Worm (Caenorhabditis elegans) whole organism, L4 larva: ENCODE measurements around the gene F44E2.4.

Source experiments
- D1046.2 ChIP-seq: fragments of 200-800 bp; sonication (Bioruptor generic); IDR thresholded peaks from 2 replicates; pipeline ENCODE4 v1.3.6; 2022; ENCODE audit warnings: missing genetic modification characterization, missing compliant biosample characterization
- F10B5.3 ChIP-seq: sonication (generic microtip); optimal IDR thresholded peaks from 2 replicates; lab custom pipeline; 2016; ENCODE audit warnings: mild to moderate bottlenecking, missing genetic modification characterization, missing compliant biosample characterization
- R02D3.7 ChIP-seq: fragments of 150-350 bp; sonication (generic microtip); optimal IDR thresholded peaks from 3 replicates; lab custom pipeline; 2014; ENCODE audit warnings: missing biosample characterization, missing genetic modification characterization
- T26A8.4 ChIP-seq: fragments of 200-800 bp; sonication (Bioruptor generic); IDR thresholded peaks from 2 replicates; pipeline ENCODE4 v1.3.6; 2022; ENCODE audit warnings: missing genetic modification characterization, missing compliant biosample characterization
- Y48G9A.11 ChIP-seq: fragments of 200-800 bp; sonication (Bioruptor generic); IDR thresholded peaks from 2 replicates; pipeline ENCODE4 v1.3.6; 2022; ENCODE audit warnings: missing genetic modification reagents, missing genetic modification characterization, missing compliant biosample characterization
- Y5F2A.4 ChIP-seq: fragments of 200-800 bp; sonication (Bioruptor generic); optimal IDR thresholded peaks from 2 replicates; lab custom pipeline; 2018; ENCODE audit warnings: mild to moderate bottlenecking, missing genetic modification characterization, missing compliant biosample characterization
- Y75B8A.6 ChIP-seq: fragments of 200-800 bp; sonication (Bioruptor generic); IDR thresholded peaks from 2 replicates; pipeline ENCODE4 v1.3.6; 2022; ENCODE audit warnings: missing genetic modification reagents, missing genetic modification characterization, missing compliant biosample characterization
- aha-1 ChIP-seq: fragments of 150-350 bp; peaks from one replicate; lab custom pipeline; 2014; ENCODE audit warnings: missing biosample characterization, missing genetic modification characterization
- aly-2 ChIP-seq: sonication (generic microtip); optimal IDR thresholded peaks from 2 replicates; lab custom pipeline; 2018; ENCODE audit warnings: missing biosample characterization, missing genetic modification characterization
- arid-1 ChIP-seq: fragments of 200-800 bp; sonication (Bioruptor generic); conservative IDR thresholded peaks from 2 replicates; pipeline ENCODE4 v1.3.6; 2022; ENCODE audit warnings: missing genetic modification reagents, missing genetic modification characterization, missing compliant biosample characterization
- attf-4 ChIP-seq: sonication (generic microtip); optimal IDR thresholded peaks from 3 replicates; lab custom pipeline; 2017; ENCODE audit warnings: missing biosample characterization, missing genetic modification characterization
- ceh-32 ChIP-seq: sonication (generic microtip); optimal IDR thresholded peaks from 2 replicates; lab custom pipeline; 2016; ENCODE audit warnings: mild to moderate bottlenecking, missing genetic modification characterization, missing compliant biosample characterization; ENCODE audit not compliant: poor library complexity
- ceh-44 ChIP-seq: fragments of 200-800 bp; sonication (Bioruptor generic); IDR thresholded peaks from 2 replicates; pipeline ENCODE4 v1.3.6; 2022; ENCODE audit warnings: missing genetic modification reagents, missing genetic modification characterization, missing compliant biosample characterization
- ceh-82 ChIP-seq: sonication (generic microtip); optimal IDR thresholded peaks from 2 replicates; lab custom pipeline; 2017; ENCODE audit warnings: missing biosample characterization, missing genetic modification characterization
- cey-2 ChIP-seq: sonication (generic microtip); optimal IDR thresholded peaks from 3 replicates; lab custom pipeline; 2017; ENCODE audit warnings: missing genetic modification characterization, mild to moderate bottlenecking, missing compliant biosample characterization, antibody characterized with exemption, borderline replicate concordance; ENCODE audit not compliant: insufficient read depth
- ctbp-1 ChIP-seq: fragments of 200-800 bp; sonication (Bioruptor generic); IDR thresholded peaks from 2 replicates; pipeline ENCODE4 v1.3.6; 2022; ENCODE audit warnings: missing genetic modification reagents, missing genetic modification characterization, missing compliant biosample characterization
- daf-12 ChIP-seq: fragments of 150-350 bp; optimal IDR thresholded peaks from 2 replicates; lab custom pipeline; 2014; ENCODE audit warnings: missing biosample characterization, missing genetic modification reagents, missing genetic modification characterization
- daf-16 ChIP-seq, 3 experiments: sonication (generic microtip); optimal IDR thresholded peaks; 2 replicates each; lab custom pipeline; 2016 to 2017; ENCODE audit warnings: missing genetic modification characterization in 3 of 3, missing genetic modification reagents in 3 of 3, mild to moderate bottlenecking in 2 of 3, missing compliant biosample characterization in 2 of 3, missing biosample characterization in 1 of 3, moderate library complexity in 1 of 3
- dmd-6 ChIP-seq: fragments of 200-800 bp; sonication (Bioruptor generic); IDR thresholded peaks from 2 replicates; pipeline ENCODE4 v1.3.6; 2022; ENCODE audit warnings: missing genetic modification reagents, missing genetic modification characterization, missing compliant biosample characterization
- dpl-1 ChIP-seq: fragments of 150-350 bp; optimal IDR thresholded peaks from 2 replicates; lab custom pipeline; 2014; ENCODE audit warnings: missing biosample characterization, missing genetic modification reagents, missing genetic modification characterization
- dve-1 ChIP-seq: sonication (generic microtip); optimal IDR thresholded peaks from 2 replicates; lab custom pipeline; 2017; ENCODE audit warnings: antibody characterized with exemption, mild to moderate bottlenecking, missing genetic modification characterization, missing compliant biosample characterization; ENCODE audit not compliant: insufficient read depth
- fkh-10 ChIP-seq: fragments of 150-350 bp; optimal IDR thresholded peaks from 2 replicates; lab custom pipeline; 2014; ENCODE audit warnings: missing biosample characterization, missing genetic modification reagents, missing genetic modification characterization
- hmg-1.1 ChIP-seq: fragments of 200-800 bp; sonication (Bioruptor generic); IDR thresholded peaks from 2 replicates; pipeline ENCODE4 v1.3.6; 2022; ENCODE audit warnings: missing genetic modification reagents, missing genetic modification characterization, missing compliant biosample characterization
- jun-1 ChIP-seq: fragments of 150-350 bp; optimal IDR thresholded peaks from 2 replicates; lab custom pipeline; 2014; ENCODE audit warnings: missing biosample characterization, missing genetic modification reagents, missing genetic modification characterization
- lim-7 ChIP-seq: fragments of 200-800 bp; sonication (Bioruptor generic); IDR thresholded peaks from 2 replicates; pipeline ENCODE4 v1.3.6; 2022; ENCODE audit warnings: missing genetic modification characterization, missing compliant biosample characterization
- lin-13 ChIP-seq: fragments of 150-350 bp; optimal IDR thresholded peaks from 2 replicates; lab custom pipeline; 2014; ENCODE audit warnings: missing biosample characterization, missing genetic modification reagents, missing genetic modification characterization
- lin-29 ChIP-seq: fragments of 200-800 bp; sonication (Bioruptor generic); IDR thresholded peaks from 2 replicates; pipeline ENCODE4 v1.3.6; 2022; ENCODE audit warnings: missing genetic modification reagents, missing genetic modification characterization, missing compliant biosample characterization
- lin-38 ChIP-seq: fragments of 200-800 bp; sonication (Bioruptor generic); IDR thresholded peaks from 2 replicates; pipeline ENCODE4 v1.3.6; 2022; ENCODE audit warnings: missing genetic modification reagents, missing genetic modification characterization, missing compliant biosample characterization
- lir-3 ChIP-seq: sonication (generic microtip); optimal IDR thresholded peaks from 2 replicates; lab custom pipeline; 2016; ENCODE audit warnings: mild to moderate bottlenecking, missing genetic modification characterization, missing compliant biosample characterization
- lsy-2 ChIP-seq, 2 experiments: fragments of 150-350 bp in 1 of 2; sonication (generic microtip) in 1 of 2; optimal IDR thresholded peaks; 2 replicates each; lab custom pipeline; 2014 to 2017; ENCODE audit warnings: missing biosample characterization in 2 of 2, missing genetic modification characterization in 2 of 2
- madf-9 ChIP-seq: fragments of 200-800 bp; sonication (Bioruptor generic); conservative IDR thresholded peaks from 2 replicates; pipeline ENCODE4 v1.3.6; 2022; ENCODE audit warnings: missing genetic modification reagents, missing genetic modification characterization, missing compliant biosample characterization
- mdt-29 ChIP-seq: fragments of 200-800 bp; sonication (Bioruptor generic); IDR thresholded peaks from 2 replicates; pipeline ENCODE4 v1.3.6; 2022; ENCODE audit warnings: missing genetic modification reagents, missing genetic modification characterization, missing compliant biosample characterization
- mxl-3 ChIP-seq: fragments of 200-800 bp; sonication (Bioruptor generic); optimal IDR thresholded peaks from 2 replicates; lab custom pipeline; 2018; ENCODE audit warnings: mild to moderate bottlenecking, missing genetic modification characterization, missing compliant biosample characterization
- nhr-237 ChIP-seq: sonication (generic microtip); optimal IDR thresholded peaks from 2 replicates; lab custom pipeline; 2017; ENCODE audit warnings: missing biosample characterization, missing genetic modification characterization
- nhr-25 ChIP-seq: sonication (generic microtip); optimal IDR thresholded peaks from 2 replicates; lab custom pipeline; 2017; ENCODE audit warnings: missing genetic modification characterization, mild to moderate bottlenecking, missing compliant biosample characterization, antibody characterized with exemption, moderate library complexity, borderline replicate concordance; ENCODE audit not compliant: insufficient read depth
- nhr-41 ChIP-seq: fragments of 200-800 bp; sonication (Bioruptor generic); IDR thresholded peaks from 2 replicates; pipeline ENCODE4 v1.3.6; 2022; ENCODE audit warnings: missing genetic modification reagents, missing genetic modification characterization, missing compliant biosample characterization
- nhr-42 ChIP-seq: fragments of 200-800 bp; sonication (Bioruptor generic); IDR thresholded peaks from 2 replicates; pipeline ENCODE4 v1.3.6; 2022; ENCODE audit warnings: missing genetic modification characterization, missing compliant biosample characterization
- nhr-48 ChIP-seq: sonication (generic microtip); optimal IDR thresholded peaks from 2 replicates; lab custom pipeline; 2016; ENCODE audit warnings: mild to moderate bottlenecking, missing genetic modification characterization, missing compliant biosample characterization
- nhr-76 ChIP-seq: fragments of 150-350 bp; optimal IDR thresholded peaks from 2 replicates; lab custom pipeline; 2014; ENCODE audit warnings: missing biosample characterization, missing genetic modification characterization
- pha-4 ChIP-seq, 2 experiments: fragments of 150-350 bp in 1 of 2; fragments of 200-800 bp in 1 of 2; sonication (Bioruptor generic) in 1 of 2; IDR thresholded peaks in 1 of 2; optimal IDR thresholded peaks in 1 of 2; 2 replicates each; pipeline versions ENCODE4 v1.3.6 to Lab custom; 2014 to 2022; ENCODE audit warnings: missing genetic modification characterization in 2 of 2, missing genetic modification reagents in 2 of 2, missing biosample characterization in 1 of 2, missing compliant biosample characterization in 1 of 2
- saeg-2 ChIP-seq: fragments of 200-800 bp; sonication (Bioruptor generic); IDR thresholded peaks from 2 replicates; pipeline ENCODE4 v1.3.6; 2022; ENCODE audit warnings: missing genetic modification reagents, missing genetic modification characterization, missing compliant biosample characterization
- skn-1 ChIP-seq: fragments of 150-350 bp; optimal IDR thresholded peaks from 2 replicates; lab custom pipeline; 2014; ENCODE audit warnings: missing biosample characterization, missing genetic modification characterization
- tag-97 ChIP-seq: fragments of 200-800 bp; sonication (Bioruptor generic); IDR thresholded peaks from 2 replicates; pipeline ENCODE4 v1.3.6; 2022; ENCODE audit warnings: missing genetic modification characterization, missing compliant biosample characterization
- unc-130 ChIP-seq: sonication (generic microtip); optimal IDR thresholded peaks from 2 replicates; lab custom pipeline; 2016; ENCODE audit warnings: missing genetic modification reagents, missing genetic modification characterization, missing compliant biosample characterization
- vab-7 ChIP-seq: fragments of 200-800 bp; sonication (Bioruptor generic); IDR thresholded peaks from 2 replicates; pipeline ENCODE4 v1.3.6; 2022; ENCODE audit warnings: missing genetic modification reagents, missing genetic modification characterization, missing compliant biosample characterization
- zfp-2 ChIP-seq: sonication (generic microtip); optimal IDR thresholded peaks from 2 replicates; lab custom pipeline; 2016; ENCODE audit warnings: mild to moderate bottlenecking, missing genetic modification characterization, missing compliant biosample characterization
- zfp-3 ChIP-seq: fragments of 200-800 bp; sonication (Bioruptor generic); conservative IDR thresholded peaks from 2 replicates; pipeline ENCODE4 v1.3.6; 2022; ENCODE audit warnings: missing genetic modification reagents, missing genetic modification characterization, missing compliant biosample characterization
- ztf-11 ChIP-seq: fragments of 150-350 bp; optimal IDR thresholded peaks from 2 replicates; lab custom pipeline; 2014; ENCODE audit warnings: missing biosample characterization, missing genetic modification characterization
- ztf-7 ChIP-seq: fragments of 150-350 bp; optimal IDR thresholded peaks from 2 replicates; lab custom pipeline; 2014; ENCODE audit warnings: missing biosample characterization, missing genetic modification characterization

The F44E2.4 gene

DNA sequence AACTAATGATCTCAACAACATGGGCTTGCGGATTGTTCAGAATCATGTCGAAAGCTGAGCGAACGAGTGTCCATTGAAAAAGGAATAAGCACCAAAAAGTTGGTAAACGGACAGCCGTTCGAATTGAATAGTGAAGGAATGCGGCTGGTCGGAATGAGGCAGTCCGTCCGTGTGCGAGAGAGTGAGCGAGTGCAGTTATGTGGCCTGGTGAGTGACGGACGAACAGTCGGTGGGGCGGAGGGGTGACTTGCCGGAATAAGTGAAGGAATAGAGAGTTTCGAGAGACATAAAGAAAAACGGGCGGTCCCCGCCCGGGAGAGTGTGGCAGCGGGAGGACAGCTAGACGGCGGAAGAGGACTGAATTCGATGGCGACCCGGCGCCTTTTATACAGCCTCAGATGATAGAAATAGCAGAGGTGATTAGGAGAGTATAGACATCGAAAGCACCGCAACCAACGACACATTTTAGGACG is 27.1 kb upstream of the F44E2.4 start (continued):
- TF ChIP-seq daf-12 (tag; lab: Kevin White, UChicago), result no peak
- TF ChIP-seq nhr-42, result peak; percentile 81
- peak; percentile 91 for TF ChIP-seq zfp-3 (GFP tag; lab: Robert Waterston, UW)
- TF ChIP-seq unc-130 (GFP tag; lab: Kevin White, UChicago), result no peak
- TF ChIP-seq ceh-32 (tag; lab: Kevin White, UChicago), result no peak
- TF ChIP-seq cey-2 (tag; lab: Kevin White, UChicago), result no peak
- TF ChIP-seq lin-38 (GFP tag; lab: Robert Waterston, UW), result peak; percentile 74
- peak; percentile 73 for TF ChIP-seq dve-1
- peak; percentile 9 for TF ChIP-seq jun-1 (tag; lab: Kevin White, UChicago)
- peak; percentile 40 to 81 for TF ChIP-seq daf-16 (GFP tag; optimal IDR thresholded peaks at IDR 0.05; lab: Kevin White, UChicago)
- TF ChIP-seq daf-16 (tag; optimal IDR thresholded peaks at IDR 0.05; lab: Kevin White, UChicago), result peak; percentile 34
- peak; percentile 34 for TF ChIP-seq dpl-1
- no peak for TF ChIP-seq skn-1 (tag; lab: Kevin White, UChicago)
- TF ChIP-seq tag-97 (GFP tag; lab: Robert Waterston, UW), result no peak
- TF ChIP-seq mdt-29 (GFP tag; lab: Robert Waterston, UW), result no peak; the same call in 1 of the 2 replicates
- peak; percentile 75 for TF ChIP-seq lin-13 (GFP tag; lab: Kevin White, UChicago)
- TF ChIP-seq dmd-6 (GFP tag; lab: Robert Waterston, UW), result peak; percentile 94
- peak; percentile 82 for TF ChIP-seq hmg-1.1 (GFP tag; lab: Robert Waterston, UW)
- TF ChIP-seq nhr-237, result no peak
- TF ChIP-seq nhr-25 (tag; lab: Kevin White, UChicago), result peak; percentile 0
- 0 out of 2 replicates have a peak, but pooled peaks have one; percentile 51 for TF ChIP-seq lin-29 (GFP tag; lab: Robert Waterston, UW)
- TF ChIP-seq pha-4 (GFP tag; IDR thresholded peaks at IDR 0.05; lab: Robert Waterston, UW), result peak; percentile 90
- no peak for TF ChIP-seq pha-4 (tag; optimal IDR thresholded peaks at IDR 0.05; lab: Kevin White, UChicago)
- TF ChIP-seq zfp-2 (tag; lab: Kevin White, UChicago), result no peak
- no peak for TF ChIP-seq arid-1 (GFP tag; lab: Robert Waterston, UW)
- peak; percentile 79 for TF ChIP-seq madf-9 (GFP tag; lab: Robert Waterston, UW)
- TF ChIP-seq attf-4 (tag; lab: Kevin White, UChicago), result no peak
- no peak for TF ChIP-seq nhr-76 (tag; lab: Kevin White, UChicago)
- TF ChIP-seq ztf-7 (tag; lab: Kevin White, UChicago), result no peak
- peak; percentile 80 for TF ChIP-seq nhr-48 (tag; lab: Kevin White, UChicago)
- peak; percentile 27 to 64 for TF ChIP-seq lsy-2 (tag; optimal IDR thresholded peaks at IDR 0.05; lab: Kevin White, UChicago)
- TF ChIP-seq ctbp-1 (GFP tag; lab: Robert Waterston, UW), result peak; percentile 22; the same call in 1 of the 2 replicates
- peak; percentile 98 for TF ChIP-seq aha-1 (tag; lab: Kevin White, UChicago)
- TF ChIP-seq aly-2, result no peak
- TF ChIP-seq mxl-3 (GFP tag; lab: Kevin White, UChicago), result peak; percentile 89
- peak; percentile 51; the same call in 1 of the 2 replicates for TF ChIP-seq nhr-41 (GFP tag; lab: Robert Waterston, UW)
- TF ChIP-seq Y5F2A.4 (GFP tag; lab: Kevin White, UChicago), result no peak
- TF ChIP-seq T26A8.4 (GFP tag; lab: Robert Waterston, UW), result peak; percentile 90
- no peak for TF ChIP-seq lim-7 (GFP tag; lab: Robert Waterston, UW)
- no peak for TF ChIP-seq ceh-44 (GFP tag; lab: Robert Waterston, UW)
- TF ChIP-seq ztf-11, result no peak
- TF ChIP-seq vab-7, result peak; percentile 64
- no peak for TF ChIP-seq F10B5.3 (tag; lab: Kevin White, UChicago)
- peak; percentile 78; the same call in 1 of the 2 replicates for TF ChIP-seq D1046.2 (GFP tag; lab: Robert Waterston, UW)
- TF ChIP-seq fkh-10 (GFP tag; lab: Kevin White, UChicago), result no peak
- TF ChIP-seq lir-3 (tag; lab: Kevin White, UChicago), result peak; percentile 26
- no peak for TF ChIP-seq R02D3.7 (tag; lab: Kevin White, UChicago)
- no peak for TF ChIP-seq ceh-82 (tag; lab: Kevin White, UChicago)
- TF ChIP-seq Y75B8A.6 (GFP tag; lab: Robert Waterston, UW), result no peak
- peak; percentile 75; the same call in 1 of the 2 replicates for TF ChIP-seq saeg-2
- TF ChIP-seq Y48G9A.11 (GFP tag; lab: Robert Waterston, UW), result peak; percentile 48; the same call in 1 of the 2 replicates
